Fruit fly (Drosophila melanogaster): ENCODE results near the gene LManIV.

dm6 chr2L:8747480-8747879 is 24.7 kb downstream of the LManIV start:
- no peak for TF ChIP-seq CTCF (optimal IDR thresholded peaks at IDR 0.05)
- no peak for TF ChIP-seq CG8478 (optimal IDR thresholded peaks at IDR 0.05)
